Worm (Caenorhabditis elegans) whole organism, L2 larva: ENCODE results near the gene Y41E3.18.

Experiments used
- ama-1 ChIP-seq: fragments of 150-350 bp; optimal IDR thresholded peaks from 2 replicates; lab custom pipeline; 2018; ENCODE audit warnings: inconsistent platforms
- elt-1 ChIP-seq: fragments of 150-350 bp; optimal IDR thresholded peaks from 2 replicates; lab custom pipeline; 2014; ENCODE audit warnings: missing biosample characterization, missing genetic modification characterization
- elt-3 ChIP-seq: sonication (generic microtip); optimal IDR thresholded peaks from 2 replicates; lab custom pipeline; 2017; ENCODE audit warnings: missing biosample characterization, missing genetic modification characterization
- lin-13 ChIP-seq: fragments of 150-350 bp; optimal IDR thresholded peaks from 2 replicates; lab custom pipeline; 2014; ENCODE audit warnings: missing biosample characterization, missing genetic modification reagents, missing genetic modification characterization
- mdl-1 ChIP-seq, 2 experiments: fragments of 150-350 bp in 1 of 2; sonication (generic microtip) in 1 of 2; optimal IDR thresholded peaks; 2 replicates each; lab custom pipeline; 2017; ENCODE audit warnings: missing biosample characterization in 2 of 2, missing genetic modification characterization in 2 of 2
- nhr-10 ChIP-seq: sonication (generic microtip); optimal IDR thresholded peaks from 2 replicates; lab custom pipeline; 2017; ENCODE audit warnings: missing biosample characterization, missing genetic modification characterization
- nhr-11 ChIP-seq: fragments of 150-350 bp; optimal IDR thresholded peaks from 2 replicates; lab custom pipeline; 2014; ENCODE audit warnings: missing biosample characterization, missing genetic modification characterization
- nhr-12 ChIP-seq: fragments of 150-350 bp; optimal IDR thresholded peaks from 2 replicates; lab custom pipeline; 2014; ENCODE audit warnings: missing biosample characterization, missing genetic modification characterization
- nhr-23 ChIP-seq: fragments of 150-350 bp; optimal IDR thresholded peaks from 2 replicates; lab custom pipeline; 2014; ENCODE audit warnings: missing biosample characterization, missing genetic modification reagents, missing genetic modification characterization
- nhr-77 ChIP-seq: fragments of 150-350 bp; optimal IDR thresholded peaks from 2 replicates; lab custom pipeline; 2014; ENCODE audit warnings: missing biosample characterization, missing genetic modification characterization
- skn-1 ChIP-seq: sonication (generic microtip); optimal IDR thresholded peaks from 2 replicates; lab custom pipeline; 2017; ENCODE audit warnings: missing biosample characterization, missing genetic modification characterization
- snpc-4 ChIP-seq: fragments of 150-350 bp; optimal IDR thresholded peaks from 2 replicates; lab custom pipeline; 2014; ENCODE audit warnings: missing biosample characterization, missing genetic modification characterization
- ztf-11 ChIP-seq: sonication (generic microtip); optimal IDR thresholded peaks from 2 replicates; lab custom pipeline; 2017; ENCODE audit warnings: missing biosample characterization, missing genetic modification characterization

DNA sequence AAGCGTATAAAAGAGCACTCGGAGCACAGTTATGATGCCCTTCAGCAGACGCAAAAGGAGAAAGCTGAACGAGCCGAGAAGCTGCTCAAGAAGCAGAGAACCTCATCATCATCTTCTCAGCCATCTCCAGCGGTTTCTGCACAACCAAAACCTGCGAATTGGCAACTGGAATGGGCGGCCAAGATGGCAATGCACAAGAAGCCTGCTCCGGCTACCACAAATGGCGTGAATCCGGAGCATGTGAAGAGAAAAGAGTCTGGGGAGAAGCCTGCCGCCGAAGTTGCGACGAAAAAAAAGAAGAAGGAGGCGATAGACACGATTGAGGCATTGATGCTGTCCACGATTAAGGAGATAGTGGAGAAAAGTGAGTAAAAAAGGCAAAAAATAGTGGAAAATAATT lies 24.4 kb downstream of the Y41E3.18 start:
- TF ChIP-seq lin-13 (no peak), skn-1 (tag; lab: Kevin White, UChicago) (no peak), ztf-11 (tag; lab: Kevin White, UChicago) (no peak), nhr-77 (no peak), nhr-11 (tag; lab: Kevin White, UChicago) (no peak), nhr-10 (tag; lab: Kevin White, UChicago) (no peak), snpc-4 (no peak), ama-1 (no peak), elt-1 (no peak), nhr-23 (tag; lab: Kevin White, UChicago) (no peak), nhr-12 (tag; lab: Kevin White, UChicago) (no peak), mdl-1 (tag; optimal IDR thresholded peaks at IDR 0.05; lab: Kevin White, UChicago) (no peak), elt-3 (tag; lab: Kevin White, UChicago) (no peak)
